Worm (Caenorhabditis elegans) whole organism, young adult: Measurements from ENCODE around the gene math-38.

ENCODE experiments used
- B0035.1 ChIP-seq: sonication (generic microtip); optimal IDR thresholded peaks from 2 replicates; lab custom pipeline; 2016; ENCODE audit warnings: missing genetic modification characterization, mild to moderate bottlenecking, missing compliant biosample characterization, missing genotype, missing genetic modification reagents
- K12H6.12 ChIP-seq: fragments of 200-800 bp; sonication (Bioruptor generic); optimal IDR thresholded peaks from 2 replicates; lab custom pipeline; 2018; ENCODE audit warnings: mild to moderate bottlenecking, missing genetic modification characterization, missing compliant biosample characterization
- repo-1 ChIP-seq: sonication (generic microtip); optimal IDR thresholded peaks from 2 replicates; lab custom pipeline; 2017; ENCODE audit warnings: mild to moderate bottlenecking, missing genetic modification characterization, missing compliant biosample characterization

DNA sequence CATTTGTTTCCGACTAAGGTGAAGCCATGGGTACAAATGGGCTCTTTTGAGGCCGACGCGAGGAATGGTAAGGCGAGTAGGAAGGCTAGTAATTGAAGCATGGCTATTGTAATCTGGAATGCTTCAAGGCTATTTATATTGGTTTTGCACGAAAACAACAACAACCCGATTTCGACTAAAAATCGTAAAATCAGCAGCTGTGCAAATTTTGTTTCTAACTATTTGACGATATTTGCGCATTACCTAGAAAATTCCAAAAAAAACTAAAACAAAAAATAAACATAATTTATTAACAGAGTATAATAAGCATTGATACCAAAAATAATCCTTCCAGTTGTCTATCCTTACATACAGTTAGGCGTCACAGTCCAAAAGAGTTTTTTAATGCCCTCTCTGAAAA is 15.4 kb upstream of the math-38 start, which contains the start of gene clec-20:
- TF ChIP-seq B0035.1 (no peak), K12H6.12 (tag; lab: Kevin White, UChicago) (no peak), repo-1 (tag; lab: Kevin White, UChicago) (no peak)
